Fruit fly (Drosophila melanogaster): ENCODE results near the gene Cyp304a1.

The Cyp304a1 gene

dm6 chr3R:12982167-12982981, 18.8 kb downstream of the Cyp304a1 start (continued):
- TF ChIP-seq cas (GFP tag; IDR thresholded peaks at IDR 0.05) (0 out of 2 replicates have a peak, but pooled peaks have one; percentile 10), gro (GFP tag; optimal IDR thresholded peaks at IDR 0.05) (no peak), HLH54F (GFP tag; optimal IDR thresholded peaks at IDR 0.05) (no peak), CG13123 (GFP tag; optimal IDR thresholded peaks at IDR 0.05) (no peak), fu2 (GFP tag; optimal IDR thresholded peaks at IDR 0.05) (no peak), rib (GFP tag; IDR thresholded peaks at IDR 0.05) (peak; percentile 43; the same call in 1 of the 2 replicates), CG17385 (GFP tag; optimal IDR thresholded peaks at IDR 0.05) (peak; percentile 80), Hsf (GFP tag; optimal IDR thresholded peaks at IDR 0.05) (peak; percentile 58), CG11504 (tag; optimal IDR thresholded peaks at IDR 0.05) (peak; percentile 78), CG2202 (tag; optimal IDR thresholded peaks at IDR 0.05) (peak; percentile 33), CG15696 (tag; optimal IDR thresholded peaks at IDR 0.05) (peak; percentile 39), z (GFP tag; IDR thresholded peaks at IDR 0.05) (no peak), Hmx (GFP tag; optimal IDR thresholded peaks at IDR 0.05) (peak; percentile 63), hb (GFP tag; IDR thresholded peaks at IDR 0.05; ENCODE audit: partially characterized antibody) (no peak), CG6813 (GFP tag; optimal IDR thresholded peaks at IDR 0.05) (peak; percentile 74), TFAM (GFP tag; optimal IDR thresholded peaks at IDR 0.05) (no peak), row (GFP tag; IDR thresholded peaks at IDR 0.05) (peak; percentile 87), CG6765 (GFP tag; optimal IDR thresholded peaks at IDR 0.05) (peak; percentile 78), dm (GFP tag; optimal IDR thresholded peaks at IDR 0.05) (no peak), CG6272 (GFP tag; IDR thresholded peaks at IDR 0.05) (no peak), Poxn (GFP tag; IDR thresholded peaks at IDR 0.05) (0 out of 2 replicates have a peak, but pooled peaks have one; percentile 6), CG13424 (tag; optimal IDR thresholded peaks at IDR 0.05) (peak; percentile 73), zen2 (GFP tag; IDR thresholded peaks at IDR 0.05; ENCODE audit: partially characterized antibody) (no peak), Doc3 (GFP tag; IDR thresholded peaks at IDR 0.05; ENCODE audit: partially characterized antibody) (no peak), CG18619 (GFP tag; optimal IDR thresholded peaks at IDR 0.05) (peak; percentile 76), btn (GFP tag; optimal IDR thresholded peaks at IDR 0.05) (no peak), CG11398 (GFP tag; optimal IDR thresholded peaks at IDR 0.05) (no peak), prd (optimal IDR thresholded peaks at IDR 0.05) (no peak), prd (GFP tag; IDR thresholded peaks at IDR 0.05) (peak; percentile 63), NfI (GFP tag; optimal IDR thresholded peaks at IDR 0.05) (peak; percentile 77), BtbVII (GFP tag; optimal IDR thresholded peaks at IDR 0.05) (peak; percentile 42), CG31388 (GFP tag; optimal IDR thresholded peaks at IDR 0.05) (no peak), seq (GFP tag; IDR thresholded peaks at IDR 0.05) (peak; percentile 76), odd (GFP tag; optimal IDR thresholded peaks at IDR 0.05) (peak; percentile 55), croc (GFP tag; conservative IDR thresholded peaks at IDR 0.05) (no peak; the same call in 1 of the 3 replicates), CG14710 (tag; optimal IDR thresholded peaks at IDR 0.05) (peak; percentile 38), CG15011 (GFP tag; optimal IDR thresholded peaks at IDR 0.05) (peak; percentile 47), CG2712 (tag; optimal IDR thresholded peaks at IDR 0.05) (peak; percentile 63), NFAT (GFP tag; IDR thresholded peaks at IDR 0.05) (peak; percentile 52; the same call in 1 of the 2 replicates), gsb (GFP tag; IDR thresholded peaks at IDR 0.05) (peak; percentile 61), Dp (GFP tag; optimal IDR thresholded peaks at IDR 0.05) (no peak), insv (GFP tag; optimal IDR thresholded peaks at IDR 0.05) (peak in 1 of 2 experiments; percentile 28), hkb (optimal IDR thresholded peaks at IDR 0.05) (no peak), hkb (GFP tag; IDR thresholded peaks at IDR 0.05) (peak; percentile 82; the same call in 1 of the 2 replicates), CG32532 (GFP tag; IDR thresholded peaks at IDR 0.05) (peak; percentile 79), E2f2 (GFP tag; IDR thresholded peaks at IDR 0.05) (peak; percentile 15; the same call in 1 of the 2 replicates), CG8388 (GFP tag; optimal IDR thresholded peaks at IDR 0.05) (peak; percentile 35), CG18476 (GFP tag; optimal IDR thresholded peaks at IDR 0.05) (peak; percentile 31), zf30C (GFP tag; optimal IDR thresholded peaks at IDR 0.05) (no peak)
